Worm (Caenorhabditis elegans) whole organism, late embryonic: ENCODE data around the gene nkb-2.

ENCODE experiments used
- Y22D7AL.16 ChIP-seq: sonication (generic microtip); optimal IDR thresholded peaks from 2 replicates; lab custom pipeline; 2016; ENCODE audit warnings: missing genetic modification characterization, missing compliant biosample characterization
- ceh-34 ChIP-seq: sonication (generic microtip); optimal IDR thresholded peaks from 2 replicates; lab custom pipeline; 2016; ENCODE audit warnings: mild to moderate bottlenecking, missing genetic modification characterization, missing compliant biosample characterization
- ceh-9 ChIP-seq: sonication (generic microtip); optimal IDR thresholded peaks from 2 replicates; lab custom pipeline; 2016; ENCODE audit warnings: mild to moderate bottlenecking, missing genetic modification characterization, inconsistent platforms, missing compliant biosample characterization
- ets-4 ChIP-seq: sonication (generic microtip); optimal IDR thresholded peaks from 2 replicates; lab custom pipeline; 2016; ENCODE audit warnings: missing genetic modification characterization, missing compliant biosample characterization
- fkh-10 ChIP-seq: fragments of 150-350 bp; optimal IDR thresholded peaks from 2 replicates; lab custom pipeline; 2014; ENCODE audit warnings: missing biosample characterization, missing genetic modification reagents, missing genetic modification characterization

DNA sequence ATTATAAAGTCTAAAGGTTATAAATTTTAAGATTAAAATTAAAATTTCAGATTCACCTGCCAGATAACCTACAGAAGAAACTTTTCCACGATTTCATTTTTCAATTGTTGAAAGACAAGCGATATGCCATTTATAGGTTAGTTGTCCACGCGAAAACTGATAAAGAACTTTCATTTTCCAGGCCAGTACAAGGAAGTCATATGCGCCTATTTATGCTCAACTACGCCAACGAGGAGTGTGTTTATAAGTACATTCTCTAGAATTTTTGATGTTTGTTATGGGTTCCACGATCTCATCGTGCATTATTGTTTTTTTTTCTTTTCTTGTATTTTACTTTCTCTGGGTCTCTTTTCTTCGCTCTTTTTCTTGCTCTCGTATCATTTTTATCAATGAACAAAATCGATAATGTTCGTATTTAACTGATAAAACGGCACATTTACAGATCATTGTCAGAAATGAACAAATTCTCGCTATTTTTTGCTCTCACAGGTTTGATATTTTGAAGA, 15.9 kb downstream of the nkb-2 start, which contains the start of gene R09H10.3:
- TF ChIP-seq Y22D7AL.16 (tag; lab: Kevin White, UChicago) = no peak
- TF ChIP-seq ets-4 = no peak
- TF ChIP-seq ceh-34 (tag; lab: Kevin White, UChicago) = no peak
- TF ChIP-seq fkh-10 (GFP tag; lab: Kevin White, UChicago) = no peak
- TF ChIP-seq ceh-9 (tag; lab: Kevin White, UChicago) = no peak
